Fruit fly (Drosophila melanogaster) whole organism, embryonic: ENCODE data around the gene CG10064.

ENCODE experiments used
- BtbVII ChIP-seq: fragments of 200-800 bp; sonication (Bioruptor generic); optimal IDR thresholded peaks from 3 replicates; lab custom pipeline; 2017; ENCODE audit warnings: missing biosample characterization, mild to moderate bottlenecking, missing genetic modification characterization
- CG10274 ChIP-seq: fragments of 200-800 bp; sonication (Bioruptor generic); optimal IDR thresholded peaks from 3 replicates; lab custom pipeline; 2017; ENCODE audit warnings: missing biosample characterization, mild to moderate bottlenecking, missing genetic modification characterization
- CG13894 ChIP-seq: fragments of 200-800 bp; sonication (Bioruptor generic); optimal IDR thresholded peaks from 3 replicates; lab custom pipeline; 2018; ENCODE audit warnings: missing biosample characterization, mild to moderate bottlenecking, missing genetic modification characterization, moderate library complexity
- CG14441 ChIP-seq: fragments of 200-800 bp; sonication (Bioruptor generic); IDR thresholded peaks from 2 replicates; pipeline ENCODE4 v1.3.6; 2022; ENCODE audit warnings: missing biosample characterization, missing genetic modification characterization
- CG15011 ChIP-seq: fragments of 200-800 bp; sonication (Bioruptor generic); optimal IDR thresholded peaks from 3 replicates; lab custom pipeline; 2018; ENCODE audit warnings: missing biosample characterization, mild to moderate bottlenecking, missing genetic modification characterization
- CG1602 ChIP-seq: fragments of 200-800 bp; sonication (Bioruptor generic); optimal IDR thresholded peaks from 3 replicates; lab custom pipeline; 2016; ENCODE audit warnings: missing biosample characterization, missing genetic modification characterization
- CG17568 ChIP-seq: fragments of 200-800 bp; sonication (Bioruptor generic); optimal IDR thresholded peaks from 2 replicates; lab custom pipeline; 2018; ENCODE audit warnings: missing biosample characterization, mild to moderate bottlenecking, missing genetic modification characterization, moderate library complexity
- CG17829 ChIP-seq: fragments of 200-800 bp; optimal IDR thresholded peaks from 2 replicates; lab custom pipeline; 2019; ENCODE audit warnings: missing biosample characterization, mild to moderate bottlenecking, missing genetic modification characterization, moderate library complexity
- CG31388 ChIP-seq: fragments of 200-800 bp; sonication (Bioruptor generic); optimal IDR thresholded peaks from 2 replicates; lab custom pipeline; 2016; ENCODE audit warnings: missing biosample characterization, missing genetic modification characterization
- CG4404 ChIP-seq: fragments of 200-800 bp; sonication (Bioruptor generic); IDR thresholded peaks from 2 replicates; pipeline ENCODE4 v1.3.6; 2022; ENCODE audit warnings: missing biosample characterization, missing genetic modification characterization
- CG4854 ChIP-seq: fragments of 200-800 bp; sonication (Bioruptor generic); optimal IDR thresholded peaks from 2 replicates; lab custom pipeline; 2016; ENCODE audit warnings: missing biosample characterization, missing genetic modification characterization, inconsistent platforms
- CG6254 ChIP-seq: fragments of 200-800 bp; sonication (Bioruptor generic); optimal IDR thresholded peaks from 3 replicates; lab custom pipeline; 2017; ENCODE audit warnings: mild to moderate bottlenecking, missing biosample characterization, missing genetic modification reagents, missing genetic modification characterization
- CG6689 ChIP-seq: fragments of 200-800 bp; sonication (Bioruptor generic); IDR thresholded peaks from 2 replicates; pipeline ENCODE4 v1.3.6; 2022; ENCODE audit warnings: missing biosample characterization, missing genetic modification characterization
- CG7745 ChIP-seq: fragments of 200-800 bp; sonication (Bioruptor generic); optimal IDR thresholded peaks from 2 replicates; lab custom pipeline; 2018; ENCODE audit warnings: missing biosample characterization, mild to moderate bottlenecking, missing genetic modification characterization, moderate library complexity
- CG8924 ChIP-seq: fragments of 200-800 bp; optimal IDR thresholded peaks from 3 replicates; lab custom pipeline; 2019; ENCODE audit warnings: missing biosample characterization, mild to moderate bottlenecking, missing genetic modification characterization, moderate library complexity
- CG9215 ChIP-seq: fragments of 200-800 bp; sonication (Bioruptor generic); IDR thresholded peaks from 2 replicates; pipeline ENCODE4 v1.3.6; 2022; ENCODE audit warnings: missing biosample characterization, missing genetic modification characterization
- D19B ChIP-seq: fragments of 200-800 bp; sonication (Bioruptor generic); optimal IDR thresholded peaks from 2 replicates; lab custom pipeline; 2017; ENCODE audit warnings: missing biosample characterization, mild to moderate bottlenecking, missing genetic modification characterization
- ERR ChIP-seq: fragments of 200-800 bp; sonication (Bioruptor generic); optimal IDR thresholded peaks from 2 replicates; lab custom pipeline; 2016; ENCODE audit warnings: missing biosample characterization, missing genetic modification characterization
- Ets65A ChIP-seq: fragments of 200-800 bp; sonication (Bioruptor generic); peaks from one replicate; lab custom pipeline; 2016; ENCODE audit warnings: missing biosample characterization, missing genetic modification characterization
- Fer1 ChIP-seq: fragments of 200-800 bp; sonication (Bioruptor generic); optimal IDR thresholded peaks from 2 replicates; lab custom pipeline; 2017; ENCODE audit warnings: missing biosample characterization, mild to moderate bottlenecking, missing genetic modification characterization
- HLH4C ChIP-seq: fragments of 200-800 bp; sonication (Bioruptor generic); IDR thresholded peaks from 3 replicates; pipeline ENCODE4 v1.3.6; 2022; ENCODE audit warnings: missing biosample characterization, missing genetic modification characterization; ENCODE audit not compliant: partially characterized antibody
- Lhr ChIP-seq: fragments of 200-800 bp; sonication (Bioruptor generic); optimal IDR thresholded peaks from 3 replicates; lab custom pipeline; 2017; ENCODE audit warnings: mild to moderate bottlenecking, missing biosample characterization, missing genetic modification reagents, missing genetic modification characterization
- Nf-YB ChIP-seq: fragments of 200-800 bp; sonication (Bioruptor generic); optimal IDR thresholded peaks from 3 replicates; lab custom pipeline; 2019; ENCODE audit warnings: missing biosample characterization, mild to moderate bottlenecking, missing genetic modification characterization, moderate library complexity
- Oli ChIP-seq: fragments of 200-800 bp; sonication (Bioruptor generic); optimal IDR thresholded peaks from 2 replicates; lab custom pipeline; 2018; ENCODE audit warnings: missing biosample characterization, mild to moderate bottlenecking, missing genetic modification characterization, moderate library complexity
- Poxn ChIP-seq: fragments of 200-800 bp; sonication (Bioruptor generic); IDR thresholded peaks from 2 replicates; pipeline ENCODE4 v1.3.6; 2022; ENCODE audit warnings: missing biosample characterization, missing genetic modification characterization
- Ptx1 ChIP-seq: fragments of 200-800 bp; sonication (Bioruptor generic); IDR thresholded peaks from 2 replicates; pipeline ENCODE4 v1.3.6; 2022; ENCODE audit warnings: missing biosample characterization, missing genetic modification characterization
- Six4 ChIP-seq: fragments of 200-800 bp; sonication (Bioruptor generic); optimal IDR thresholded peaks from 2 replicates; lab custom pipeline; 2016; ENCODE audit warnings: missing biosample characterization, missing genetic modification characterization
- Xrp1 ChIP-seq: fragments of 200-800 bp; sonication (Bioruptor generic); IDR thresholded peaks from 2 replicates; pipeline ENCODE4 v1.3.6; 2022; ENCODE audit warnings: missing biosample characterization, missing genetic modification characterization
- ato ChIP-seq: fragments of 200-800 bp; sonication (Bioruptor generic); IDR thresholded peaks from 2 replicates; pipeline ENCODE4 v1.3.6; 2022; ENCODE audit warnings: missing biosample characterization, missing genetic modification characterization; ENCODE audit not compliant: partially characterized antibody
- bigmax ChIP-seq: fragments of 200-800 bp; sonication (Bioruptor generic); optimal IDR thresholded peaks from 2 replicates; lab custom pipeline; 2018; ENCODE audit warnings: missing biosample characterization, mild to moderate bottlenecking, missing genetic modification characterization
- cad ChIP-seq: fragments of >200 bp; optimal IDR thresholded peaks from 2 replicates; lab custom pipeline; 2017; ENCODE audit warnings: missing biosample characterization, missing genetic modification characterization
- ci ChIP-seq: fragments of 200-800 bp; sonication (Bioruptor generic); IDR thresholded peaks from 3 replicates; pipeline ENCODE4 v1.3.6; 2022; ENCODE audit warnings: missing biosample characterization, missing genetic modification characterization
- ewg ChIP-seq: fragments of 200-800 bp; sonication (Bioruptor generic); optimal IDR thresholded peaks from 3 replicates; lab custom pipeline; 2017; ENCODE audit warnings: mild to moderate bottlenecking, missing biosample characterization, missing genetic modification reagents, missing genetic modification characterization
- ftz-f1 ChIP-seq: fragments of 200-800 bp; sonication (Bioruptor generic); optimal IDR thresholded peaks from 2 replicates; lab custom pipeline; 2016; ENCODE audit warnings: missing biosample characterization, missing genetic modification characterization
- gsb-n ChIP-seq: fragments of 200-800 bp; sonication (Bioruptor generic); optimal IDR thresholded peaks from 3 replicates; lab custom pipeline; 2018; ENCODE audit warnings: missing biosample characterization, mild to moderate bottlenecking, missing genetic modification characterization
- knrl ChIP-seq: fragments of 200-800 bp; sonication (Bioruptor generic); IDR thresholded peaks from 3 replicates; pipeline ENCODE4 v1.3.6; 2022; ENCODE audit warnings: missing biosample characterization, missing genetic modification characterization; ENCODE audit not compliant: partially characterized antibody
- lilli ChIP-seq: fragments of 200-800 bp; sonication (Bioruptor generic); optimal IDR thresholded peaks from 3 replicates; lab custom pipeline; 2016; ENCODE audit warnings: missing biosample characterization, missing genetic modification characterization
- lola ChIP-seq, 3 experiments: fragments of >200 bp in 2 of 3; fragments of 200-800 bp in 1 of 3; sonication (Bioruptor generic) in 1 of 3; optimal IDR thresholded peaks; 2 replicates each; lab custom pipeline; 2017 to 2019; ENCODE audit warnings: missing biosample characterization in 3 of 3, missing genetic modification characterization in 3 of 3, mild to moderate bottlenecking in 1 of 3, moderate library complexity in 1 of 3
- mld ChIP-seq: fragments of 200-800 bp; sonication (Bioruptor generic); IDR thresholded peaks from 3 replicates; pipeline ENCODE4 v1.3.6; 2022; ENCODE audit warnings: missing biosample characterization, missing genetic modification characterization; ENCODE audit not compliant: partially characterized antibody
- nerfin-2 ChIP-seq: fragments of 200-800 bp; sonication (Bioruptor generic); IDR thresholded peaks from 2 replicates; pipeline ENCODE4 v1.3.6; 2022; ENCODE audit warnings: missing biosample characterization, missing genetic modification characterization; ENCODE audit not compliant: partially characterized antibody
- pho ChIP-seq: fragments of 200-800 bp; sonication (Bioruptor generic); optimal IDR thresholded peaks from 2 replicates; lab custom pipeline; 2016; ENCODE audit warnings: missing biosample characterization, missing genetic modification characterization
- rib ChIP-seq: fragments of 200-800 bp; sonication (Bioruptor generic); IDR thresholded peaks from 2 replicates; pipeline ENCODE4 v1.3.6; 2022; ENCODE audit warnings: missing biosample characterization, missing genetic modification characterization
- sima ChIP-seq: fragments of 200-800 bp; sonication (Bioruptor generic); optimal IDR thresholded peaks from 2 replicates; lab custom pipeline; 2016; ENCODE audit warnings: missing biosample characterization, missing genetic modification characterization
- slbo ChIP-seq: fragments of 200-800 bp; sonication (Bioruptor generic); IDR thresholded peaks from 2 replicates; pipeline ENCODE4 v1.3.6; 2022; ENCODE audit warnings: missing biosample characterization, missing genetic modification characterization
- stwl ChIP-seq: fragments of 200-800 bp; sonication (Bioruptor generic); optimal IDR thresholded peaks from 3 replicates; lab custom pipeline; 2018; ENCODE audit warnings: missing biosample characterization, mild to moderate bottlenecking, missing genetic modification characterization, moderate library complexity
- tio ChIP-seq: fragments of 200-800 bp; sonication (Bioruptor generic); optimal IDR thresholded peaks from 2 replicates; lab custom pipeline; 2017; ENCODE audit warnings: missing biosample characterization, missing genetic modification characterization, inconsistent platforms
- tll ChIP-seq, 2 experiments: fragments of 200-800 bp in 1 of 2; fragments of >200 bp in 1 of 2; sonication (Bioruptor generic) in 1 of 2; optimal IDR thresholded peaks; 2 replicates each; lab custom pipeline; 2017 to 2019; ENCODE audit warnings: missing biosample characterization in 2 of 2, missing genetic modification characterization in 2 of 2, mild to moderate bottlenecking in 1 of 2, moderate library complexity in 1 of 2
- tna ChIP-seq: fragments of 200-800 bp; sonication (Bioruptor generic); IDR thresholded peaks from 2 replicates; pipeline ENCODE4 v1.3.6; 2022; ENCODE audit warnings: missing biosample characterization, missing genetic modification characterization; ENCODE audit not compliant: partially characterized antibody
- ttk ChIP-seq: fragments of 200-800 bp; sonication (Bioruptor generic); IDR thresholded peaks from 2 replicates; pipeline ENCODE4 v2.1.2; 2022; ENCODE audit warnings: missing biosample characterization, missing genetic modification characterization

CG10064 gene

dm6 chr3L:6988942-6989569, 21.4 kb upstream of the CG10064 start (continued):
- peak; percentile 77 for TF ChIP-seq CG13894 (tag; lab: Kevin White, UChicago)
- TF ChIP-seq Nf-YB (GFP tag; lab: Kevin White, UChicago): peak; percentile 98
- no peak for TF ChIP-seq ERR (GFP tag; lab: Kevin White, UChicago)
- TF ChIP-seq CG8924 (tag; lab: Kevin White, UChicago): peak; percentile 95
- peak; percentile 89 for TF ChIP-seq tio (GFP tag; lab: Kevin White, UChicago)
- TF ChIP-seq stwl (tag; lab: Kevin White, UChicago): peak; percentile 23
- TF ChIP-seq lola (GFP tag; optimal IDR thresholded peaks at IDR 0.05; lab: Kevin White, UChicago): peak in 1 of 3 experiments; percentile 97
- TF ChIP-seq Oli (tag; lab: Kevin White, UChicago): peak; percentile 93
- TF ChIP-seq gsb-n (tag; lab: Kevin White, UChicago): peak; percentile 90
- peak; percentile 81 for TF ChIP-seq ewg (GFP tag; lab: Kevin White, UChicago)
- TF ChIP-seq tll (GFP tag; optimal IDR thresholded peaks at IDR 0.05; lab: Kevin White, UChicago): peak in 1 of 2 experiments; percentile 48
- TF ChIP-seq HLH4C (GFP tag; lab: Robert Waterston, UW): no peak
- no peak for TF ChIP-seq nerfin-2
- no peak for TF ChIP-seq cad (GFP tag; lab: Kevin White, UChicago)
- TF ChIP-seq CG4854: peak; percentile 39
- TF ChIP-seq BtbVII (GFP tag; lab: Kevin White, UChicago): peak; percentile 94
- TF ChIP-seq CG10274 (GFP tag; lab: Kevin White, UChicago): peak; percentile 82
- TF ChIP-seq pho: peak; percentile 45
- no peak for TF ChIP-seq CG7745
- peak; percentile 96 for TF ChIP-seq CG17829 (tag; lab: Kevin White, UChicago)
- TF ChIP-seq lilli (GFP tag; lab: Kevin White, UChicago): peak; percentile 71
- TF ChIP-seq Ets65A (GFP tag; lab: Kevin White, UChicago): peak; percentile 93
- peak; percentile 87 for TF ChIP-seq CG1602
- peak; percentile 77 for TF ChIP-seq ttk (GFP tag; lab: Robert Waterston, UW)
- TF ChIP-seq CG15011 (GFP tag; lab: Kevin White, UChicago): peak; percentile 93
- TF ChIP-seq D19B (GFP tag; lab: Kevin White, UChicago): peak; percentile 90
- peak; percentile 66 for TF ChIP-seq ftz-f1 (GFP tag; lab: Kevin White, UChicago)
- TF ChIP-seq Six4: peak; percentile 83
- TF ChIP-seq Poxn (GFP tag; lab: Robert Waterston, UW): peak; percentile 63
- peak; percentile 54; the same call in 1 of the 3 replicates for TF ChIP-seq ci (GFP tag; lab: Robert Waterston, UW)
- peak; percentile 24 for TF ChIP-seq CG17568
- TF ChIP-seq Ptx1 (GFP tag; lab: Robert Waterston, UW): peak; percentile 91
- peak; percentile 91 for TF ChIP-seq CG6254 (GFP tag; lab: Kevin White, UChicago)
- no peak for TF ChIP-seq tna (GFP tag; lab: Robert Waterston, UW)
- TF ChIP-seq Xrp1 (GFP tag; lab: Robert Waterston, UW): peak; percentile 82
- TF ChIP-seq slbo (GFP tag; lab: Robert Waterston, UW): peak; percentile 80
- TF ChIP-seq CG14441 (GFP tag; lab: Robert Waterston, UW): peak; percentile 79
- peak; percentile 94 for TF ChIP-seq CG6689 (GFP tag; lab: Robert Waterston, UW)
- TF ChIP-seq bigmax (GFP tag; lab: Kevin White, UChicago): no peak
- peak; percentile 91 for TF ChIP-seq CG9215 (GFP tag; lab: Robert Waterston, UW)
- 0 out of 2 replicates have a peak, but pooled peaks have one; percentile 58 for TF ChIP-seq rib (GFP tag; lab: Robert Waterston, UW)
- TF ChIP-seq sima (GFP tag; lab: Kevin White, UChicago): no peak
- peak; percentile 80 for TF ChIP-seq CG31388
- peak; percentile 85 for TF ChIP-seq CG4404
- peak; percentile 58 for TF ChIP-seq Lhr (GFP tag; lab: Kevin White, UChicago)
- no peak for TF ChIP-seq ato (GFP tag; lab: Robert Waterston, UW)
- TF ChIP-seq mld (GFP tag; lab: Robert Waterston, UW): no peak
- no peak for TF ChIP-seq knrl (GFP tag; lab: Robert Waterston, UW)
- peak; percentile 94 for TF ChIP-seq Fer1
